Worm (Caenorhabditis elegans) whole organism, dauer: ENCODE measurements around the gene gbb-1.

ENCODE experiments used
- unc-62 ChIP-seq: sonication (generic microtip); optimal IDR thresholded peaks from 2 replicates; lab custom pipeline; 2017; ENCODE audit warnings: missing biosample characterization, missing genetic modification reagents, missing genetic modification characterization

The gbb-1 gene

DNA sequence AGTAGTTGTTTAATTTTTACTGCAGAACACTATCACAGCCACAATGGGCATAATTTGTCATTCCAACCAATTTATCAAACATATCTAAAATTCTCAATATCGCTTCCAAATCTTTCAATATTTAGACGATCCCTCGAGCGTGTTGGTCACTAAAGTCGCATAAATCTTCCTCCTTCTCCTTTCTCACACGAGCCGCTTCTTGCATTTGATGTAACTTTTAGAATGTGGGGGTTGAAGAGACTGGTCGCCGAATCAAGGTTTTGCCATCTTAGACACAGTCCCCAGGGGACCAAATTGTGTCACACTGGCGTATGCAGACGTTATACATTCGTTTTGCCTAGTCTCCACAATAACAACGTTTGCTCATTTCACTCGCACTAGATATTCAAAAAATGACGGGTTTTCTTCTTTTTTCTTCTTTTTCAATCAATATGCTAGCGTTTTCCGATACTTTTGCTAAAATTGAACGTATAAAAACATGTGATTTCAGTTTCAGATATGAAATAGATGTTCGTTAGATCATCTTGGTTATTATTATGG is at the start of gene gbb-1:
Gene gbb-1 (plus strand): TSS at position 490 of the 540 bp plus-strand sequence.
- no peak for TF ChIP-seq unc-62 (GFP tag; lab: Kevin White, UChicago)

ce11 chrX:2909227-2909626 is 48.5 kb upstream of the gbb-1 start, which contains the start of gene nmy-1:
TSS of gene nmy-1 (plus strand) at chrX:2909527.
- TF ChIP-seq unc-62 (GFP tag; lab: Kevin White, UChicago): no peak

- no peak for TF ChIP-seq unc-62 (GFP tag; lab: Kevin White, UChicago)
These were observed 45.0 kb upstream of the gbb-1 start for ce11 chrX:2912689-2913088.

DNA sequence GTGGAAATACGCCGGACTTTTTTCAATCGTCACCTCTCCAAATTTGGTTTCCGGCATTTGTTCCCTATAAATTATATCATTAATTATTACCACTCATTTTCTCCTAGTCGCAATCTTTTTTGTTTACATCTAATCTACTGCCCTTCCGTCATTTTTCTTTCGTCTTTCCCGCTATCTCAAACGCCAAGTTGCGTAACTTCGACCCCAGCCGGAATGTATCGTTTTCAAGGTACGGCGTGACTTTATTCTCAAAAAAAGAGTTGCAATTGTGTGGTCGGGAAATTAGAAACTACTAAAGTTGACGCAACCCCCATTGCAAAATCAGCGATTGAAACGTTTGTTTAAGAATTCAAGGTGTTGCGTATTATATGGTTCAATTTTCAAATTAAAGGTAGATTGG is 38.2 kb upstream of the gbb-1 start:
- TF ChIP-seq unc-62 (GFP tag; lab: Kevin White, UChicago): no peak

DNA sequence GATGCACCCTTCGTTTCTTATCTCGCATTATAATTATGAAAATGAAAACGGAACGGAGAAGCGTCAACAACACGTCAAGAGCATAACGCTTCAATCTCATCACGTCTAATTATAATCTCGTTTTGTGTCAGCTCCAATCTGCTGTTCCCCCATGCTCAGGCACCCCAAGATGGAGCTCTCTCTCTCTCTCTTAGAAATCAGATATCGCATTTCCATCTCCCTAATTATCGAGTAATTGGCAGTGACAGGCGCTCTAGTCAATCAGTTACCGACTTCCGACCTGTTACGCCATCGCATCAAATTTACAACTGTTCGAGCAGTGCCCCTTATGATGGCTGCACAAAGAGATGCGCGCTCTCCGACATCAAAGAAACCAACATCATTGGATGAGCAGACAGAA is 37.3 kb upstream of the gbb-1 start:
- TF ChIP-seq unc-62 (GFP tag; lab: Kevin White, UChicago): no peak

- TF ChIP-seq unc-62 (GFP tag; lab: Kevin White, UChicago): no peak
These were observed 36.0 kb upstream of the gbb-1 start for ce11 chrX:2921737-2922136.

DNA sequence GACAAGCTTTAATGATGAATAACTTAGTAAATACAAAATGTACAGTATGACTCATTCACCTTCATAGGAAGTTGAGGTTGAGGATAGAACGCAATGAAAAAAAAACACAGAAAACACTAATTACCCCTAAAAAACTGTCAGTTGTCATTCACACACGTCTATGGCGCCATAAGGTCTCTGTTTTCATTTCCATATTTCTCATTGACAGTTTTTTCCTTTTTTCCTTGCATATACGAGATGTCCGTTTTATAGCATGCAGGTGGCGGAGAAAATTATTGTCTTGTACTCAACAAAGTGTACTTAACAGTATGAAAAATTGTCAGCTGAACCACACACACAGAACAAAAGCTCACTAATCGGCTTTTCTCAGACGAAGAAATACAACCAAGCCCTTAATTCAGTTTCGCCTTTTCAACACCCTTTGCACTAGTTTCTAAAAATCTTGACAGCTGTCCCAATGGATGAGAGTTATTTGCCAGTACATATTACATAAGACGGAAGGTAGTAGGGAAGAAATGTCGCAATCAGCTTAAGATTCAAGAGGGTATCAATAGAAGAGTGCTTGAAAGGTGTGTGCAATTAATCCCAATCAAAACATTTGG is 35.0 kb upstream of the gbb-1 start:
- TF ChIP-seq unc-62 (GFP tag; lab: Kevin White, UChicago): no peak

DNA sequence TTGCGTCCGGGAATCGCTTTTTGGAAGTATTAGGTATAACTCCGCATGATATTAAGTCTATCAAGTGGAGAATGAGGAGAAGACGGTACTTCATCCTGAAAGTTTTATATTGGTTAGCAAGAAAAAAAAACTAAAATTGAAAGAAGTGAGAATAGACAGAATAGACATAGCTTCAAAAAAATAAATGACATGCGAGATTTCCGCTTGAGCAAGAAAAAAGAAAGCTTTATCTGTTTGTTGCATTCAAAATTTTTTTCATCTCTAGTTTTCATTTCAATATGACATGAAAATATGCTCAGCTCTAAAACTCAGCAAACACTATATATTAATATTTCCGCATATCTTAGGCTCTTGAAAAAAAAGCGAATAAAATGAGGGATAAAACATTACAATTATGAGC is 33.8 kb upstream of the gbb-1 start, which contains the start of gene hst-3.2:
Gene hst-3.2 (minus strand): TSS at position 101 of the 400 bp plus-strand sequence.
- TF ChIP-seq unc-62 (GFP tag; lab: Kevin White, UChicago): no peak

DNA sequence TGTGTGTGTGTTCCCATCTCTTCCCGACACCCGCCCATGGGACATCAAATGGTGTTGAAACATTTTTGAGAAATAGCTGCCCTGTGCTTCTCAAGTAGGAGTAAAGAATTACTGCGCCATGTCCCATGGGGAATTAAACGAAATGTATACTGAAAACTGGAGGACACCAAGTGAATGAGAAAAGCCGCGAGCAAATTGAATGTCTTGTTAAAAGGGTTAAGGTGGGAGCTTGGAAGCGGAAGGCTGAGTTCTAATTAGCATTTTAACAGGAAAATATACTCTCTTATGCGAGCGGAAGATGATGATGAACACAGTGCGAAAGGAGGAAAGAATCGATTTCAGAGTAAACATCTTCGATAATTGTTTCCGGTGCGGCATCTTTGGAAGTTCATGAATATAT is 33.3 kb upstream of the gbb-1 start:
- TF ChIP-seq unc-62 (GFP tag; lab: Kevin White, UChicago): no peak

- no peak for TF ChIP-seq unc-62 (GFP tag; lab: Kevin White, UChicago)
These were observed 31.8 kb upstream of the gbb-1 start for ce11 chrX:2925950-2926349.

ce11 chrX:2927576-2927975 is 30.2 kb upstream of the gbb-1 start:
- no peak for TF ChIP-seq unc-62 (GFP tag; lab: Kevin White, UChicago)

- no peak for TF ChIP-seq unc-62 (GFP tag; lab: Kevin White, UChicago)
These were observed 29.6 kb upstream of the gbb-1 start for ce11 chrX:2928089-2928488.

ce11 chrX:2931852-2932251 is 25.9 kb upstream of the gbb-1 start:
- no peak for TF ChIP-seq unc-62 (GFP tag; lab: Kevin White, UChicago)

ce11 chrX:2933061-2933460 is 24.7 kb upstream of the gbb-1 start, which contains the start of gene fard-1:
TSS of gene fard-1 (plus strand) at chrX:2933361.
- TF ChIP-seq unc-62 (GFP tag; lab: Kevin White, UChicago): no peak

ce11 chrX:2939085-2939484 is 18.6 kb upstream of the gbb-1 start:
- TF ChIP-seq unc-62 (GFP tag; lab: Kevin White, UChicago): no peak

ce11 chrX:2939526-2939925 is 18.2 kb upstream of the gbb-1 start:
- no peak for TF ChIP-seq unc-62 (GFP tag; lab: Kevin White, UChicago)

DNA sequence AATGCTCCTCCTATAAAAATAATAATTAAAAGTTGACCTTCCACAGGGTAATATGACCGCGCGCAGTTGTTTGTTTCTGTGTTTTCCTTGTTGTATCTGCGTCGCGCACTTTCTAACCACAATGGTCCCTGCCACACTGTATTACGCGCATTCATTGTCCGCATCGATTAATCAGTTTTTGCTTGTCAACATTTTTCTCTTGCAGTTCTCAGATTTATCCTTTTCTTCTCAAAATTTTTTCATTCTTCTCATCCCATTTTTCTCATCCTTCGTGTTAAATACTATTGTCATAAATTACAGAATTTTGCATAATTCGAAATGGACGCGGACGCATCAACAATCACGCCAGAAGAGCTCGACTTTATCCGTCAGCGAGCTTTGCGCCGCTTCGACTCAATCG is 17.2 kb upstream of the gbb-1 start, which contains the start of gene pfk-1.1:
Gene pfk-1.1 (plus strand): TSS at position 301 of the 400 bp plus-strand sequence.
- no peak for TF ChIP-seq unc-62 (GFP tag; lab: Kevin White, UChicago)
